Worm (Caenorhabditis elegans): Measurements from ENCODE around the gene F35G2.1.
"Not testable (repeated sequence)": the region's sequence is repeated elsewhere in the genome, so short reads cannot be mapped to it uniquely, and the experiment has no call there.

The F35G2.1 gene

DNA sequence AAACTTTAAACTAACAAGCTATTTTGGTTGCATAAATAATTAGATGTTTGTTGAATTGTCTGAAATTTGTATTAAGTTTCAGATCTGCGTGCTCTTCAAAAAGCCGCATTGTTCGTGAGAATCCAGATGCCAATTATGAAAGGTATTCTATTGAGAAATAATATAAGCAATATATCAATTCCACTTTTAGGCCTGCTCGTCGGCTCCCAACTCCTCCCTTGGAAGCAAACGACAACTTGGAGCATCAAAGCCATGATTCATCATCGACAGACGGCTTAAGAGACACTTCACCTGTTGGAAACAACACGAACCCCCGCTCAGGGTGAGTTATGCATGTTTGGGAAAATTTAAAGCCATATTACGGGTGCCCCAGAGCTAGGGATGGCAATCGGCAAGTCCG is 40.3 kb upstream of the F35G2.1 start:
- no peak for TF ChIP-seq nhr-12 (tag; optimal IDR thresholded peaks at IDR 0.05)
- TF ChIP-seq nfya-1 (tag; optimal IDR thresholded peaks at IDR 0.05; ENCODE audit: insufficient read depth), result no peak
- TF ChIP-seq skn-1 (tag; optimal IDR thresholded peaks at IDR 0.05), result no peak
- no peak for TF ChIP-seq mdl-1 (tag; optimal IDR thresholded peaks at IDR 0.05)
- no peak for TF ChIP-seq sea-2 (GFP tag; optimal IDR thresholded peaks at IDR 0.05)
- no peak for TF ChIP-seq nhr-77 (tag; optimal IDR thresholded peaks at IDR 0.05)
- TF ChIP-seq ZK546.5 (tag; optimal IDR thresholded peaks at IDR 0.05), result no peak
- no peak for TF ChIP-seq ama-1 (optimal IDR thresholded peaks at IDR 0.05)
- no peak for TF ChIP-seq elt-3 (tag; optimal IDR thresholded peaks at IDR 0.05)
- TF ChIP-seq elt-1 (tag; optimal IDR thresholded peaks at IDR 0.05), result no peak
- no peak for TF ChIP-seq nhr-11 (tag; optimal IDR thresholded peaks at IDR 0.05)
- TF ChIP-seq unc-62 (GFP tag; optimal IDR thresholded peaks at IDR 0.05), result no peak
- no peak for TF ChIP-seq aly-2 (tag; optimal IDR thresholded peaks at IDR 0.05)
- TF ChIP-seq elt-2 (tag; optimal IDR thresholded peaks at IDR 0.05), result no peak
- no peak for TF ChIP-seq egl-27 (tag; optimal IDR thresholded peaks at IDR 0.05)
- no peak for TF ChIP-seq fkh-10 (GFP tag; optimal IDR thresholded peaks at IDR 0.05)
- TF ChIP-seq fkh-2 (tag; optimal IDR thresholded peaks at IDR 0.05), result no peak
- no peak for TF ChIP-seq nhr-28 (tag; optimal IDR thresholded peaks at IDR 0.05)

DNA sequence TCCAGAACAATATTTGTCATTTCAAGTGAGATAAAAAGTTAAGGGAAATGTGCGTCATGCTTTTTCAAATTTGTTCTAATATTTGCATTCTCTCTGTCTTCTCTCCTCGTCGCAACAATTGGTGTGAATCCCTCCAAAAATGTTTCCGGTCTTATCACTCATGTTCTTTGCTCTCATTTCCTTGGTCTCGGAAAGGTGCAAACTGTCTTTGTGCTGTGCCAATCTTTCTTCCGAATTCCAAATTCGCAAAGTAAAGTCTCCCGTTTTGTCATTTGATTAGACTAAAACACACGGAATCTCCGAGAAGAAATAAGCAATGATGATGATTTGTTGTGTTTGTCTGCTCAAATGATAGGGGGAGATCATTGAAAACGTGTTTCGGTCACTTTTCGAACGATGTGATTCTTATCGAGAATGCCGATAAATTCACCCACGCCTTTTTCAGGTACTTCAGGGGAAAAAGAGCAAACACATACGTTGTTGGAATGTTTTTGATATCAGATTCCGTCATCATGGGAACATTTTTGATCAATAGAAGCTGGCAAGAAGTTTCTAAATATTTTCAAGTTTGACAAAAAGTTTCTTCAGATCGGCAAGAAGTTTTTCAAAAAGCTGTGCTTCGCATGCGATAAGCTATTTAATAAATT is 37.5 kb upstream of the F35G2.1 start:
- no peak for TF ChIP-seq jun-1 (tag; optimal IDR thresholded peaks at IDR 0.05)
- TF ChIP-seq eor-1 (tag; optimal IDR thresholded peaks at IDR 0.05), result no peak
- no peak for TF ChIP-seq nhr-67 (tag; optimal IDR thresholded peaks at IDR 0.05)
- TF ChIP-seq nfya-1 (tag; optimal IDR thresholded peaks at IDR 0.05; ENCODE audit: insufficient read depth), result no peak
- TF ChIP-seq fkh-10 (GFP tag; optimal IDR thresholded peaks at IDR 0.05), result no peak
- peak; percentile 65 for TF ChIP-seq elt-2 (tag; optimal IDR thresholded peaks at IDR 0.05)
- no peak for TF ChIP-seq ZK546.5 (tag; optimal IDR thresholded peaks at IDR 0.05)
- peak; percentile 49 for TF ChIP-seq pha-4 (tag; optimal IDR thresholded peaks at IDR 0.05)
- TF ChIP-seq pqm-1 (tag; optimal IDR thresholded peaks at IDR 0.05), result peak; percentile 45
- no peak for TF ChIP-seq ceh-28 (tag; optimal IDR thresholded peaks at IDR 0.05)
- TF ChIP-seq nhr-12 (tag; optimal IDR thresholded peaks at IDR 0.05), result no peak
- no peak for TF ChIP-seq ztf-11 (tag; optimal IDR thresholded peaks at IDR 0.05)

ce11 chrIV:12167944-12168343 is 35.1 kb upstream of the F35G2.1 start, which contains the start of gene F20B10.3:
Gene F20B10.3, plus strand, starts transcription at chrIV:12168244.
- TF ChIP-seq nhr-28 (tag; optimal IDR thresholded peaks at IDR 0.05), result no peak
- no peak for TF ChIP-seq egl-27 (tag; optimal IDR thresholded peaks at IDR 0.05)
- no peak for TF ChIP-seq mml-1 (tag; optimal IDR thresholded peaks at IDR 0.05)
- TF ChIP-seq nhr-25 (tag; optimal IDR thresholded peaks at IDR 0.05), result no peak
- TF ChIP-seq elt-2 (tag; optimal IDR thresholded peaks at IDR 0.05), result no peak
- no peak for TF ChIP-seq ztf-11 (tag; optimal IDR thresholded peaks at IDR 0.05)
- no peak for TF ChIP-seq nhr-43 (tag; optimal IDR thresholded peaks at IDR 0.05; ENCODE audit: poor library complexity, severe bottlenecking)
- no peak for TF ChIP-seq ztf-4 (tag; optimal IDR thresholded peaks at IDR 0.05)
- no peak for TF ChIP-seq sea-2 (GFP tag; optimal IDR thresholded peaks at IDR 0.05)
- no peak for TF ChIP-seq jun-1 (tag; optimal IDR thresholded peaks at IDR 0.05)
- no peak for TF ChIP-seq ceh-9 (tag; optimal IDR thresholded peaks at IDR 0.05)
- TF ChIP-seq tbx-2 (tag; optimal IDR thresholded peaks at IDR 0.05), result no peak

DNA sequence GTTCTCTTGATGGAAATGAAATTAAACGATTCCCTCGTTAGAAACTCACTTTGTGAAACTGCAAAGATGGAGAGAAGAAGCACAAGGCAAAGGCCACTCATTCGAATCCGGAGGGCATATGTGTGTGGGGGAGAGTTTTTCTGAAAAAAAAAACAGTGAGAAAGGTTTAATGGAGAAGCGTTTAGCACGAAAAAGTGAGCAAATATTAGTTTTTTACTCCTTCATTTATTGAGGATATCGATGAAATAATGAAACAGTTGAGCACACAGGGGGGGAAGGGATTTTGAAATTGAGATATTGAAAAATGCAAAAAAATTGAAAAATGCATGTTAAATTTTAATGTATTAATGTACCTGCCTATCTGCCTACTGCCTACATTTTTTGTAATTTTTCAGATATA is 24.8 kb upstream of the F35G2.1 start, which contains the start of gene nlr-1:
TSS of gene nlr-1 (minus strand) at position 101 of the 400 bp plus-strand sequence.
- not testable (repeated sequence) for TF ChIP-seq nhr-28 (tag; optimal IDR thresholded peaks at IDR 0.05); sea-2 (GFP tag; optimal IDR thresholded peaks at IDR 0.05); daf-12 (tag; optimal IDR thresholded peaks at IDR 0.05)

DNA sequence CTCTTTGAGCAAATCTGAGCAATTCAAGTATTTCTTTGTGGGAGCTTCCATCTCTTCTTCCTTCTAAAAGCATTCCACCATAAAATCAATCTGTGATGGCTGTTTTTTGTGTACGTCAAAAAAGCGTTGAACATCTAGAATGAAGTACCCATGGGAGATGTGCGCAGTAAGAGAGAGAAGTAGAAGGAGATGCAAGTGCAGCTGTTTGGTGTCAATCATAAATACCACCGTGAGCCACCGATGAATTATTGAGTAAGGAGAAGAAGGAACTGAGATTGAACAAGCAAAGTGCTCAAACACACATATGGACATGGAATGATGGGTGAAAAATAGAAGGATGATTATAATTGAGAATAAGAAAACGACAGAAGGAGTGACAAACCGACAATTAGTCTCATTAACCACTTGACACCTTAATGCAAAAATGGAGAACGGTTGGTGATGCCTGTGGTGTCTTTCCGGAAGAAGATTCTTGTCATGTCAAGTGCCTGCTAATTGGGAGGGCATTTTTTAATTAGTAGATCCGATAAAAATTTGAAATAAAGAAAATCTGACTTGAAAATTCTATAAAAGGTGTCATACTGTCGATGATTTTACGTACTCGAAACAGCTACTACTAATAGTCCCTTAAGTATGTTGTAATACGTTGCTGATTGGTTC is 10.8 kb upstream of the F35G2.1 start:
- TF ChIP-seq nhr-23 (tag; optimal IDR thresholded peaks at IDR 0.05), result no peak
- peak; percentile 28 for TF ChIP-seq lin-39 (tag; optimal IDR thresholded peaks at IDR 0.05)

Measured in whole organism, L3 larva.